Fruit fly (Drosophila melanogaster) whole organism, embryonic: ENCODE results near the gene Lsp2.
A peak's percentile ranks its signal among the peaks of the same experiment; 100 is the strongest.

Experiments used
- Adf1 ChIP-seq: fragments of 200-800 bp; sonication (Bioruptor generic); IDR thresholded peaks from 2 replicates; pipeline ENCODE4 v1.3.6; 2022; ENCODE audit warnings: missing biosample characterization, missing genetic modification characterization
- Antp ChIP-seq: fragments of 200-800 bp; sonication (Bioruptor generic); optimal IDR thresholded peaks from 3 replicates; lab custom pipeline; 2016; ENCODE audit warnings: missing biosample characterization, missing genetic modification characterization
- Atf6 ChIP-seq: fragments of 200-800 bp; sonication (Bioruptor generic); IDR thresholded peaks from 2 replicates; pipeline ENCODE4 v1.3.6; 2022; ENCODE audit warnings: missing biosample characterization, missing genetic modification characterization
- CG10366 ChIP-seq: fragments of 200-800 bp; sonication (Bioruptor generic); IDR thresholded peaks from 2 replicates; pipeline ENCODE4 v1.3.6; 2022; ENCODE audit warnings: missing biosample characterization, missing genetic modification characterization
- CG10431 ChIP-seq: fragments of 200-800 bp; sonication (Bioruptor generic); optimal IDR thresholded peaks from 3 replicates; lab custom pipeline; 2018; ENCODE audit warnings: missing biosample characterization, mild to moderate bottlenecking, missing genetic modification characterization
- CG11695 ChIP-seq: fragments of 200-800 bp; sonication (Bioruptor generic); IDR thresholded peaks from 3 replicates; pipeline ENCODE4 v1.3.6; 2022; ENCODE audit warnings: missing biosample characterization, missing genetic modification characterization
- CG14014 ChIP-seq: fragments of 200-800 bp; sonication (Bioruptor generic); IDR thresholded peaks from 2 replicates; pipeline ENCODE4 v1.3.6; 2022; ENCODE audit warnings: missing biosample characterization, missing genetic modification characterization
- CG14441 ChIP-seq: fragments of 200-800 bp; sonication (Bioruptor generic); IDR thresholded peaks from 2 replicates; pipeline ENCODE4 v1.3.6; 2022; ENCODE audit warnings: missing biosample characterization, missing genetic modification characterization
- CG1603 ChIP-seq: fragments of 200-800 bp; sonication (Bioruptor generic); optimal IDR thresholded peaks from 2 replicates; lab custom pipeline; 2019; ENCODE audit warnings: missing biosample characterization, mild to moderate bottlenecking, missing genetic modification characterization, moderate library complexity
- CG1832 ChIP-seq: fragments of 200-800 bp; sonication (Bioruptor generic); optimal IDR thresholded peaks from 2 replicates; lab custom pipeline; 2017; ENCODE audit warnings: missing biosample characterization, mild to moderate bottlenecking, missing genetic modification characterization, inconsistent platforms
- CG2875 ChIP-seq: fragments of 200-800 bp; sonication (Bioruptor generic); optimal IDR thresholded peaks from 2 replicates; lab custom pipeline; 2017; ENCODE audit warnings: missing biosample characterization, mild to moderate bottlenecking, missing genetic modification characterization, missing genetic modification reagents
- CG31441 ChIP-seq: fragments of 200-800 bp; sonication (Bioruptor generic); IDR thresholded peaks from 2 replicates; pipeline ENCODE4 v1.3.6; 2022; ENCODE audit warnings: missing biosample characterization, missing genetic modification characterization
- CG3847 ChIP-seq: fragments of 200-800 bp; sonication (Bioruptor generic); IDR thresholded peaks from 2 replicates; pipeline ENCODE4 v1.3.6; 2022; ENCODE audit warnings: missing biosample characterization, missing genetic modification characterization
- CG4854 ChIP-seq: fragments of 200-800 bp; sonication (Bioruptor generic); optimal IDR thresholded peaks from 2 replicates; lab custom pipeline; 2016; ENCODE audit warnings: missing biosample characterization, missing genetic modification characterization, inconsistent platforms
- CG6813 ChIP-seq: fragments of 200-800 bp; sonication (Bioruptor generic); optimal IDR thresholded peaks from 2 replicates; lab custom pipeline; 2017; ENCODE audit warnings: missing biosample characterization, missing genetic modification characterization, mild to moderate bottlenecking, moderate library complexity, missing genetic modification reagents
- CG6854 ChIP-seq: fragments of 200-800 bp; sonication (Bioruptor generic); optimal IDR thresholded peaks from 3 replicates; lab custom pipeline; 2017; ENCODE audit warnings: missing biosample characterization, mild to moderate bottlenecking, missing genetic modification characterization
- CG7786 ChIP-seq: fragments of 200-800 bp; sonication (Bioruptor generic); optimal IDR thresholded peaks from 2 replicates; lab custom pipeline; 2016; ENCODE audit warnings: missing biosample characterization, missing genetic modification characterization
- CG7928 ChIP-seq: fragments of 200-800 bp; sonication (Bioruptor generic); optimal IDR thresholded peaks from 2 replicates; lab custom pipeline; 2017; ENCODE audit warnings: missing biosample characterization, mild to moderate bottlenecking, missing genetic modification characterization
- CG8388 ChIP-seq: fragments of 200-800 bp; sonication (Bioruptor generic); optimal IDR thresholded peaks from 2 replicates; lab custom pipeline; 2019; ENCODE audit warnings: missing biosample characterization, mild to moderate bottlenecking, missing genetic modification characterization, moderate library complexity
- CG8924 ChIP-seq: fragments of 200-800 bp; optimal IDR thresholded peaks from 3 replicates; lab custom pipeline; 2019; ENCODE audit warnings: missing biosample characterization, mild to moderate bottlenecking, missing genetic modification characterization, moderate library complexity
- CG9727 ChIP-seq: fragments of 200-800 bp; sonication (Bioruptor generic); optimal IDR thresholded peaks from 3 replicates; lab custom pipeline; 2017; ENCODE audit warnings: missing biosample characterization, mild to moderate bottlenecking, missing genetic modification characterization
- CrebB ChIP-seq: fragments of 200-800 bp; sonication (Bioruptor generic); optimal IDR thresholded peaks from 3 replicates; lab custom pipeline; 2018; ENCODE audit warnings: missing biosample characterization, mild to moderate bottlenecking, missing genetic modification characterization
- Deaf1 ChIP-seq: fragments of 200-800 bp; optimal IDR thresholded peaks from 3 replicates; lab custom pipeline; 2019; ENCODE audit warnings: missing biosample characterization, mild to moderate bottlenecking, missing genetic modification characterization, moderate library complexity
- Ets65A ChIP-seq: fragments of 200-800 bp; sonication (Bioruptor generic); peaks from one replicate; lab custom pipeline; 2016; ENCODE audit warnings: missing biosample characterization, missing genetic modification characterization
- H2.0 ChIP-seq: fragments of 200-800 bp; sonication (Bioruptor generic); IDR thresholded peaks from 2 replicates; pipeline ENCODE4 v1.3.6; 2022; ENCODE audit warnings: missing biosample characterization, missing genetic modification characterization
- HLH3B ChIP-seq: fragments of 200-800 bp; sonication (Bioruptor generic); IDR thresholded peaks from 2 replicates; pipeline ENCODE4 v1.3.6; 2022; ENCODE audit warnings: missing biosample characterization, missing genetic modification characterization
- Med ChIP-seq: fragments of 200-800 bp; sonication (Bioruptor generic); peaks from one replicate; lab custom pipeline; 2016; ENCODE audit warnings: missing biosample characterization, missing genetic modification characterization, mild to moderate bottlenecking, inconsistent platforms, moderate library complexity
- NFAT ChIP-seq: fragments of 200-800 bp; sonication (Bioruptor generic); IDR thresholded peaks from 2 replicates; pipeline ENCODE4 v1.3.6; 2022; ENCODE audit warnings: missing biosample characterization, missing genetic modification characterization
- Oli ChIP-seq: fragments of 200-800 bp; sonication (Bioruptor generic); optimal IDR thresholded peaks from 2 replicates; lab custom pipeline; 2018; ENCODE audit warnings: missing biosample characterization, mild to moderate bottlenecking, missing genetic modification characterization, moderate library complexity
- Opbp ChIP-seq: fragments of 200-800 bp; sonication (Bioruptor generic); IDR thresholded peaks from 3 replicates; pipeline ENCODE4 v1.3.6; 2022; ENCODE audit warnings: missing biosample characterization, missing genetic modification characterization; ENCODE audit not compliant: partially characterized antibody
- Sox102F ChIP-seq: fragments of 200-800 bp; sonication (Bioruptor generic); optimal IDR thresholded peaks from 2 replicates; lab custom pipeline; 2018; ENCODE audit warnings: missing biosample characterization, mild to moderate bottlenecking, missing genetic modification characterization, moderate library complexity
- Trl ChIP-seq, 3 experiments: fragments of >200 bp in 2 of 3; fragments of 200-800 bp in 1 of 3; sonication (Bioruptor generic) in 1 of 3; optimal IDR thresholded peaks; 2 replicates in 1 of 3; 3 replicates in 2 of 3; lab custom pipeline; 2016 to 2017; ENCODE audit warnings: missing biosample characterization in 1 of 3, missing genetic modification characterization in 1 of 3
- chinmo ChIP-seq: fragments of 200-800 bp; sonication (Bioruptor generic); IDR thresholded peaks from 4 replicates; pipeline ENCODE4 v1.3.6; 2022; ENCODE audit warnings: missing biosample characterization, missing genetic modification characterization; ENCODE audit not compliant: partially characterized antibody
- ci ChIP-seq: fragments of 200-800 bp; sonication (Bioruptor generic); IDR thresholded peaks from 3 replicates; pipeline ENCODE4 v1.3.6; 2022; ENCODE audit warnings: missing biosample characterization, missing genetic modification characterization
- ewg ChIP-seq: fragments of 200-800 bp; sonication (Bioruptor generic); optimal IDR thresholded peaks from 3 replicates; lab custom pipeline; 2017; ENCODE audit warnings: mild to moderate bottlenecking, missing biosample characterization, missing genetic modification reagents, missing genetic modification characterization
- eyg ChIP-seq: fragments of 200-800 bp; sonication (Bioruptor generic); optimal IDR thresholded peaks from 3 replicates; lab custom pipeline; 2016; ENCODE audit warnings: missing biosample characterization, missing genetic modification characterization
- gem ChIP-seq: fragments of 200-800 bp; sonication (Bioruptor generic); optimal IDR thresholded peaks from 2 replicates; lab custom pipeline; 2019; ENCODE audit warnings: missing biosample characterization, mild to moderate bottlenecking, missing genetic modification characterization, moderate library complexity
- grn ChIP-seq: fragments of 200-800 bp; sonication (Bioruptor generic); optimal IDR thresholded peaks from 3 replicates; lab custom pipeline; 2017; ENCODE audit warnings: missing biosample characterization, missing genetic modification characterization
- hkb ChIP-seq, 2 experiments: fragments of 200-800 bp in 1 of 2; fragments of >200 bp in 1 of 2; sonication (Bioruptor generic) in 1 of 2; IDR thresholded peaks in 1 of 2; optimal IDR thresholded peaks in 1 of 2; 2 replicates each; pipeline versions ENCODE4 v1.3.6 to Lab custom; 2017 to 2022; ENCODE audit warnings: missing biosample characterization in 1 of 2, missing genetic modification characterization in 1 of 2
- pan ChIP-seq, 4 experiments: fragments of >200 bp in 3 of 4; fragments of 200-800 bp in 1 of 4; sonication (Bioruptor generic) in 1 of 4; optimal IDR thresholded peaks in 3 of 4; IDR thresholded peaks in 1 of 4; 2 replicates each; pipeline versions ENCODE4 v1.3.6 to Lab custom; 2017 to 2022; ENCODE audit warnings: missing biosample characterization in 2 of 4, missing genetic modification characterization in 2 of 4, mixed read lengths in 1 of 4
- pzg ChIP-seq: fragments of 200-800 bp; sonication (Bioruptor generic); optimal IDR thresholded peaks from 3 replicates; lab custom pipeline; 2018; ENCODE audit warnings: missing biosample characterization, mild to moderate bottlenecking, missing genetic modification characterization, moderate library complexity
- sc ChIP-seq, 3 experiments: fragments of >200 bp in 2 of 3; fragments of 200-800 bp in 1 of 3; sonication (Bioruptor generic) in 1 of 3; optimal IDR thresholded peaks; 2 replicates in 2 of 3; 3 replicates in 1 of 3; lab custom pipeline; 2017; ENCODE audit warnings: mild to moderate bottlenecking in 1 of 3, missing biosample characterization in 1 of 3, missing genetic modification characterization in 1 of 3, missing genetic modification reagents in 1 of 3
- sim ChIP-seq: fragments of 200-800 bp; sonication (Bioruptor generic); IDR thresholded peaks from 2 replicates; pipeline ENCODE4 v1.3.6; 2022; ENCODE audit warnings: missing biosample characterization, missing genetic modification characterization
- sisA ChIP-seq: fragments of 200-800 bp; sonication (Bioruptor generic); IDR thresholded peaks from 2 replicates; pipeline ENCODE4 v1.3.6; 2022; ENCODE audit warnings: missing biosample characterization, missing genetic modification characterization
- slbo ChIP-seq: fragments of 200-800 bp; sonication (Bioruptor generic); IDR thresholded peaks from 2 replicates; pipeline ENCODE4 v1.3.6; 2022; ENCODE audit warnings: missing biosample characterization, missing genetic modification characterization
- ttk ChIP-seq: fragments of 200-800 bp; sonication (Bioruptor generic); IDR thresholded peaks from 2 replicates; pipeline ENCODE4 v2.1.2; 2022; ENCODE audit warnings: missing biosample characterization, missing genetic modification characterization
- vvl ChIP-seq: fragments of 200-800 bp; sonication (Bioruptor generic); IDR thresholded peaks from 2 replicates; pipeline ENCODE4 v1.3.6; 2022; ENCODE audit warnings: missing biosample characterization, missing genetic modification characterization
- zen ChIP-seq: fragments of 200-800 bp; sonication (Bioruptor generic); optimal IDR thresholded peaks from 3 replicates; lab custom pipeline; 2018; ENCODE audit warnings: missing biosample characterization, mild to moderate bottlenecking, missing genetic modification characterization, moderate library complexity

Lsp2 gene

DNA sequence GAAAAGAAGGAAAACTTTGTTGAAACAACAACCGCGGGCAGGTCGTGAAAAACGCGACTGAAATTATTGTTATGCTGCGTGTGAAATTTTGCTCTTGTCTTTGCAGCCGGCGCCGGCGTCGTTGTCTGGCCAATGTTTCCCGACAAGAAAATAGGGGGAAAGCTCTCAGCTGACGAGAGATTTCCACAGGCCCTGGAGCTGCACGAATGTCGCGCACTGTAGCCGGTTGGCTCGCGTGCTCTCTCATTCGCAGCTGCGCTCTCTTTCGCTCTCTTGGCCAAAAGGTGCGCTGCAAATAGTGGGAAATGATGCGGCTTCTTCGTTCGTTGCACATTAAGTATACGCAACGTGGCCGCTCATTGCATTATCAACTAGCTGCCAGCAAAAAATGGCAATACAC is 34.5 kb downstream of the Lsp2 start, which contains the start of gene CG9760 (continued):
- TF ChIP-seq Ets65A: peak; percentile 56
- no peak for TF ChIP-seq CG10431
- TF ChIP-seq CG6813: no peak
- TF ChIP-seq Antp (GFP tag; lab: Kevin White, UChicago): no peak
- TF ChIP-seq slbo: peak; percentile 25; the same call in 1 of the 2 replicates
- peak; percentile 56 for TF ChIP-seq ewg
- no peak for TF ChIP-seq grn (GFP tag; lab: Kevin White, UChicago)
- no peak for TF ChIP-seq CG8924 (tag; lab: Kevin White, UChicago)
- peak; percentile 5; the same call in 1 of the 2 replicates for TF ChIP-seq sisA (GFP tag; lab: Robert Waterston, UW)
- TF ChIP-seq CG11695: peak; percentile 88
- peak; percentile 46 for TF ChIP-seq CG1603
- no peak for TF ChIP-seq Opbp (GFP tag; lab: Robert Waterston, UW)
- TF ChIP-seq hkb (optimal IDR thresholded peaks at IDR 0.05; lab: Kevin White, UChicago): no peak
- TF ChIP-seq hkb (GFP tag; IDR thresholded peaks at IDR 0.05; lab: Robert Waterston, UW): peak; percentile 65; the same call in 1 of the 2 replicates
- peak; percentile 31; the same call in 1 of the 2 replicates for TF ChIP-seq vvl
- TF ChIP-seq CG9727 (GFP tag; lab: Kevin White, UChicago): no peak
- no peak; the same call in 1 of the 2 replicates for TF ChIP-seq CG31441 (GFP tag; lab: Robert Waterston, UW)
- TF ChIP-seq CG6854 (GFP tag; lab: Kevin White, UChicago): no peak
- peak; percentile 82 for TF ChIP-seq Med (GFP tag; lab: Kevin White, UChicago)
- peak; percentile 34 for TF ChIP-seq CG8388 (GFP tag; lab: Kevin White, UChicago)
- no peak for TF ChIP-seq chinmo (GFP tag; lab: Robert Waterston, UW)
- peak; percentile 34 for TF ChIP-seq CG10366
- TF ChIP-seq pzg (GFP tag; lab: Kevin White, UChicago): no peak
- TF ChIP-seq CG14441 (GFP tag; lab: Robert Waterston, UW): peak; percentile 47
- no peak for TF ChIP-seq CG7786 (GFP tag; lab: Kevin White, UChicago)
- no peak for TF ChIP-seq CG1832 (GFP tag; lab: Kevin White, UChicago)
- TF ChIP-seq sim (GFP tag; lab: Robert Waterston, UW): no peak
- TF ChIP-seq CG14014: no peak
- TF ChIP-seq H2.0 (GFP tag; lab: Robert Waterston, UW): 0 out of 2 replicates have a peak, but pooled peaks have one; percentile 5
- 0 out of 2 replicates have a peak, but pooled peaks have one; percentile 34 for TF ChIP-seq ttk (GFP tag; lab: Robert Waterston, UW)
- peak; percentile 29 for TF ChIP-seq Sox102F (GFP tag; lab: Kevin White, UChicago)
- TF ChIP-seq CG4854 (GFP tag; lab: Kevin White, UChicago): no peak
- TF ChIP-seq Oli: peak; percentile 12
- TF ChIP-seq sc (optimal IDR thresholded peaks at IDR 0.05; lab: Kevin White, UChicago): no peak
- TF ChIP-seq sc (GFP tag; optimal IDR thresholded peaks at IDR 0.05; lab: Kevin White, UChicago): no peak
- 0 out of 2 replicates have a peak, but pooled peaks have one; percentile 39 for TF ChIP-seq HLH3B
- no peak for TF ChIP-seq pan (optimal IDR thresholded peaks at IDR 0.05; lab: Kevin White, UChicago)
- peak in 1 of 2 experiments; percentile 52 for TF ChIP-seq pan (GFP tag; optimal IDR thresholded peaks at IDR 0.05 in 1 of 2, IDR thresholded peaks at IDR 0.05 in 1 of 2)
- TF ChIP-seq CrebB (tag; lab: Kevin White, UChicago): no peak
- TF ChIP-seq CG7928: no peak
- TF ChIP-seq ci (GFP tag; lab: Robert Waterston, UW): peak; percentile 67
- TF ChIP-seq CG3847 (GFP tag; lab: Robert Waterston, UW): no peak
- TF ChIP-seq NFAT (GFP tag; lab: Robert Waterston, UW): 0 out of 2 replicates have a peak, but pooled peaks have one; percentile 12
- TF ChIP-seq Atf6 (GFP tag; lab: Robert Waterston, UW): peak; percentile 7; the same call in 1 of the 2 replicates
- peak; percentile 21 for TF ChIP-seq gem (tag; lab: Kevin White, UChicago)
- peak; percentile 40; the same call in 1 of the 2 replicates for TF ChIP-seq Adf1 (GFP tag; lab: Robert Waterston, UW)
- TF ChIP-seq zen (tag; lab: Kevin White, UChicago): no peak
- TF ChIP-seq Deaf1 (tag; lab: Kevin White, UChicago): peak; percentile 49
- no peak for TF ChIP-seq eyg (GFP tag; lab: Kevin White, UChicago)
- peak; percentile 56 to 58 for TF ChIP-seq Trl (optimal IDR thresholded peaks at IDR 0.05; lab: Kevin White, UChicago)
- no peak for TF ChIP-seq Trl (GFP tag; optimal IDR thresholded peaks at IDR 0.05; lab: Kevin White, UChicago)
- no peak for TF ChIP-seq CG2875 (GFP tag; lab: Kevin White, UChicago)
